In genomic region chr3L:21464240-21464639, dm6 we compare ENCODE assay signal across 4 fruit fly cellular contexts.
TF ChIP-seq lines count a peak whose summit lies in the region.

No protein-coding gene starts in this region.

- TF ChIP-seq CTCF in whole organism, embryonic (GFP tag; optimal IDR thresholded peaks at IDR 0.05; lab: Kevin White, UChicago) = peak; percentile 38

TF ChIP-seq in whole organism, embryonic, 481 proteins besides CTCF, POLR2A, EP300 and RAD21 (continues in another document):
- TF ChIP-seq Atf-2 (GFP tag; optimal IDR thresholded peaks at IDR 0.05; lab: Kevin White, UChicago) = peak; percentile 43
- peak; percentile 25 for TF ChIP-seq slp2 (GFP tag; optimal IDR thresholded peaks at IDR 0.05; lab: Kevin White, UChicago)
- peak; percentile 45 for TF ChIP-seq Bdp1 (GFP tag; optimal IDR thresholded peaks at IDR 0.05; lab: Kevin White, UChicago)
- TF ChIP-seq cato (GFP tag; optimal IDR thresholded peaks at IDR 0.05; lab: Kevin White, UChicago; ENCODE audit: borderline replicate concordance) = no peak
- peak; percentile 9 for TF ChIP-seq Mes4 (GFP tag; optimal IDR thresholded peaks at IDR 0.05; lab: Kevin White, UChicago)
- TF ChIP-seq CG13424 (tag; optimal IDR thresholded peaks at IDR 0.05; lab: Kevin White, UChicago) = peak; percentile 54
- TF ChIP-seq Dad (GFP tag; optimal IDR thresholded peaks at IDR 0.05; lab: Kevin White, UChicago) = peak; percentile 29
- peak; percentile 91 for TF ChIP-seq CG15479 (GFP tag; optimal IDR thresholded peaks at IDR 0.05; lab: Kevin White, UChicago)
- TF ChIP-seq onecut (GFP tag; IDR thresholded peaks at IDR 0.05; lab: Robert Waterston, UW) = peak; percentile 73
- TF ChIP-seq dimm (GFP tag; IDR thresholded peaks at IDR 0.05; lab: Robert Waterston, UW) = no peak
- TF ChIP-seq btn (GFP tag; optimal IDR thresholded peaks at IDR 0.05; lab: Kevin White, UChicago) = peak; percentile 53
- peak; percentile 38 for TF ChIP-seq CG6654 (GFP tag; optimal IDR thresholded peaks at IDR 0.05; lab: Kevin White, UChicago)
- TF ChIP-seq CG10431 (GFP tag; optimal IDR thresholded peaks at IDR 0.05; lab: Kevin White, UChicago) = peak; percentile 43
- TF ChIP-seq CG2875 (GFP tag; optimal IDR thresholded peaks at IDR 0.05; lab: Kevin White, UChicago) = peak; percentile 87
- no peak for TF ChIP-seq zfh2 (GFP tag; optimal IDR thresholded peaks at IDR 0.05; lab: Kevin White, UChicago)
- TF ChIP-seq CG14965 (GFP tag; optimal IDR thresholded peaks at IDR 0.05; lab: Kevin White, UChicago; ENCODE audit: borderline replicate concordance) = peak; percentile 6
- peak; percentile 9 for TF ChIP-seq CG5245 (GFP tag; optimal IDR thresholded peaks at IDR 0.05; lab: Kevin White, UChicago)
- no peak for TF ChIP-seq CG6791 (GFP tag; IDR thresholded peaks at IDR 0.05; lab: Robert Waterston, UW; ENCODE audit: partially characterized antibody)
- TF ChIP-seq CG32532 (GFP tag; IDR thresholded peaks at IDR 0.05; lab: Robert Waterston, UW) = no peak
- TF ChIP-seq sd (tag; optimal IDR thresholded peaks at IDR 0.05; lab: Kevin White, UChicago) = no peak
- TF ChIP-seq CG17328 (GFP tag; IDR thresholded peaks at IDR 0.05; lab: Robert Waterston, UW) = peak; percentile 71

TF ChIP-seq in whole organism, prepupa, 60 proteins besides CTCF, POLR2A, EP300 and RAD21 (continues in another document):
- no peak for TF ChIP-seq CG7368 (GFP tag; optimal IDR thresholded peaks at IDR 0.05; lab: Kevin White, UChicago)
- TF ChIP-seq Hr4 (GFP tag; optimal IDR thresholded peaks at IDR 0.05; lab: Kevin White, UChicago) = no peak
- peak; percentile 50 for TF ChIP-seq CG3919 (GFP tag; optimal IDR thresholded peaks at IDR 0.05; lab: Kevin White, UChicago)
- no peak for TF ChIP-seq CG6163 (GFP tag; IDR thresholded peaks at IDR 0.05; lab: Robert Waterston, UW)
- no peak for TF ChIP-seq pdm3 (GFP tag; optimal IDR thresholded peaks at IDR 0.05; lab: Kevin White, UChicago)
- TF ChIP-seq CG3032 (tag; optimal IDR thresholded peaks at IDR 0.05; lab: Kevin White, UChicago) = no peak
- no peak for TF ChIP-seq Eip78C (GFP tag; lab: Kevin White, UChicago)
- TF ChIP-seq eg (GFP tag; IDR thresholded peaks at IDR 0.05; lab: Robert Waterston, UW) = no peak
- no peak for TF ChIP-seq fd85E (GFP tag; optimal IDR thresholded peaks at IDR 0.05; lab: Kevin White, UChicago)
- no peak for TF ChIP-seq Sox15 (GFP tag; optimal IDR thresholded peaks at IDR 0.05; lab: Kevin White, UChicago)
- TF ChIP-seq Ets96B (tag; optimal IDR thresholded peaks at IDR 0.05; lab: Kevin White, UChicago) = no peak
- TF ChIP-seq Ets21C (GFP tag; optimal IDR thresholded peaks at IDR 0.05; lab: Kevin White, UChicago) = no peak
- no peak for TF ChIP-seq CG16779 (tag; optimal IDR thresholded peaks at IDR 0.05; lab: Kevin White, UChicago)
- TF ChIP-seq svp (GFP tag; lab: Kevin White, UChicago) = peak; percentile 58
- peak; percentile 25 for TF ChIP-seq topi (GFP tag; optimal IDR thresholded peaks at IDR 0.05; lab: Kevin White, UChicago)
- no peak for TF ChIP-seq CG1621 (tag; optimal IDR thresholded peaks at IDR 0.05; lab: Kevin White, UChicago)
- TF ChIP-seq Eip93F (GFP tag; optimal IDR thresholded peaks at IDR 0.05; lab: Kevin White, UChicago) = no peak
- TF ChIP-seq CG34406 (GFP tag; optimal IDR thresholded peaks at IDR 0.05; lab: Kevin White, UChicago) = peak; percentile 7
- no peak for TF ChIP-seq CG4318 (GFP tag; optimal IDR thresholded peaks at IDR 0.05; lab: Kevin White, UChicago)
- TF ChIP-seq fkh (GFP tag; optimal IDR thresholded peaks at IDR 0.05; lab: Kevin White, UChicago) = peak; percentile 71
- no peak for TF ChIP-seq net (GFP tag; optimal IDR thresholded peaks at IDR 0.05; lab: Kevin White, UChicago)
- TF ChIP-seq CG8632 (GFP tag; optimal IDR thresholded peaks at IDR 0.05; lab: Kevin White, UChicago) = peak; percentile 20
- no peak for TF ChIP-seq Hr38 (GFP tag; optimal IDR thresholded peaks at IDR 0.05; lab: Kevin White, UChicago)
- TF ChIP-seq CG11294 (GFP tag; IDR thresholded peaks at IDR 0.05; lab: Robert Waterston, UW) = no peak
- TF ChIP-seq CG11902 (GFP tag; optimal IDR thresholded peaks at IDR 0.05; lab: Kevin White, UChicago) = no peak
- TF ChIP-seq acj6 (GFP tag; optimal IDR thresholded peaks at IDR 0.05; lab: Kevin White, UChicago) = no peak

TF ChIP-seq in whole organism, pupa, 21 proteins besides CTCF, POLR2A, EP300 and RAD21:
- peak; percentile 10 for TF ChIP-seq Pif1B (GFP tag; optimal IDR thresholded peaks at IDR 0.05; lab: Kevin White, UChicago)
- TF ChIP-seq CG4496 (GFP tag; IDR thresholded peaks at IDR 0.05; lab: Robert Waterston, UW) = no peak
- TF ChIP-seq CG14655 (GFP tag; optimal IDR thresholded peaks at IDR 0.05; lab: Kevin White, UChicago) = no peak
- no peak for TF ChIP-seq fd96Ca (GFP tag; IDR thresholded peaks at IDR 0.05; lab: Robert Waterston, UW)
- TF ChIP-seq Snoo (tag; optimal IDR thresholded peaks at IDR 0.05; lab: Kevin White, UChicago) = no peak
- no peak for TF ChIP-seq CG10348 (GFP tag; IDR thresholded peaks at IDR 0.05; lab: Robert Waterston, UW)
- no peak for TF ChIP-seq CG34367 (tag; optimal IDR thresholded peaks at IDR 0.05; lab: Kevin White, UChicago)
- peak; percentile 21 for TF ChIP-seq Pif1A (GFP tag; optimal IDR thresholded peaks at IDR 0.05; lab: Kevin White, UChicago)
- no peak for TF ChIP-seq CG32121 (GFP tag; IDR thresholded peaks at IDR 0.05; lab: Robert Waterston, UW)
- no peak for TF ChIP-seq CG15710 (tag; optimal IDR thresholded peaks at IDR 0.05; lab: Kevin White, UChicago)
- no peak for TF ChIP-seq gl (tag; optimal IDR thresholded peaks at IDR 0.05; lab: Kevin White, UChicago)
- no peak for TF ChIP-seq CG17806 (tag; optimal IDR thresholded peaks at IDR 0.05; lab: Kevin White, UChicago)
- TF ChIP-seq CG9948 (tag; optimal IDR thresholded peaks at IDR 0.05; lab: Kevin White, UChicago) = no peak

TF ChIP-seq in whole organism, wandering third instar larva, 38 proteins besides CTCF, POLR2A, EP300 and RAD21:
- TF ChIP-seq Dfd (GFP tag; optimal IDR thresholded peaks at IDR 0.05; lab: Kevin White, UChicago) = peak; percentile 98
- no peak for TF ChIP-seq Hr83 (GFP tag; optimal IDR thresholded peaks at IDR 0.05; lab: Kevin White, UChicago; ENCODE audit: poor library complexity, severe bottlenecking)
TF ChIP-seq in whole organism, wandering third instar larva: peak in this region for 1.

Comparison
In these comparisons a context has a peak if more than half of its experiments do, and no peak if none do; other contexts are left out.
1. Of the 7 proteins assayed by ChIP-seq in both whole organism, embryonic and whole organism, prepupa: peak only in whole organism, embryonic: Blimp-1 and Sox102F; only in whole organism, prepupa: none; in both: none; in neither: 5.